Fruit fly (Drosophila melanogaster): Measurements from ENCODE around the gene Trpml.

The Trpml gene

dm6 chr3L:19674317-19674716 lies 43.8 kb downstream of the Trpml start (continued):
- TF ChIP-seq CG9876 (GFP tag; optimal IDR thresholded peaks at IDR 0.05) (no peak), ATbp (GFP tag; optimal IDR thresholded peaks at IDR 0.05) (peak; percentile 9), Spps (tag; optimal IDR thresholded peaks at IDR 0.05) (peak; percentile 28), dmrt99B (tag; optimal IDR thresholded peaks at IDR 0.05) (peak; percentile 33), tna (GFP tag; IDR thresholded peaks at IDR 0.05; ENCODE audit: partially characterized antibody) (no peak), pan (optimal IDR thresholded peaks at IDR 0.05) (no peak), pan (GFP tag; optimal IDR thresholded peaks at IDR 0.05 in 1 of 2, IDR thresholded peaks at IDR 0.05 in 1 of 2) (peak in 1 of 2 experiments; percentile 23), nmo (GFP tag; optimal IDR thresholded peaks at IDR 0.05) (peak; percentile 38), lbe (GFP tag; optimal IDR thresholded peaks at IDR 0.05) (no peak), CHES-1-like (GFP tag; optimal IDR thresholded peaks at IDR 0.05) (no peak), CG3726 (GFP tag; IDR thresholded peaks at IDR 0.05) (0 out of 3 replicates have a peak, but pooled peaks have one; percentile 29), sc (optimal IDR thresholded peaks at IDR 0.05) (no peak), sc (GFP tag; optimal IDR thresholded peaks at IDR 0.05) (no peak), CG15514 (GFP tag; optimal IDR thresholded peaks at IDR 0.05) (no peak), ssp (GFP tag; IDR thresholded peaks at IDR 0.05) (no peak), Sox102F (GFP tag; optimal IDR thresholded peaks at IDR 0.05) (peak; percentile 30), bcd (GFP tag; optimal IDR thresholded peaks at IDR 0.05) (peak; percentile 11), Blimp-1 (GFP tag; optimal IDR thresholded peaks at IDR 0.05) (peak; percentile 46), al (GFP tag; IDR thresholded peaks at IDR 0.05) (no peak), Dref (GFP tag; IDR thresholded peaks at IDR 0.05) (no peak), CG33213 (GFP tag; optimal IDR thresholded peaks at IDR 0.05) (no peak), CG12391 (tag; optimal IDR thresholded peaks at IDR 0.05) (peak; percentile 38), Oli (tag; optimal IDR thresholded peaks at IDR 0.05) (peak; percentile 20), corto (GFP tag; optimal IDR thresholded peaks at IDR 0.05) (no peak), CG14965 (GFP tag; optimal IDR thresholded peaks at IDR 0.05; ENCODE audit: borderline replicate concordance) (no peak), CG3407 (GFP tag; optimal IDR thresholded peaks at IDR 0.05) (peak; percentile 20), croc (GFP tag; conservative IDR thresholded peaks at IDR 0.05) (peak; percentile 26; the same call in 1 of the 3 replicates), eyg (GFP tag; optimal IDR thresholded peaks at IDR 0.05) (no peak), Antp (GFP tag; optimal IDR thresholded peaks at IDR 0.05) (no peak), CG13894 (tag; optimal IDR thresholded peaks at IDR 0.05) (no peak), zfh2 (GFP tag; optimal IDR thresholded peaks at IDR 0.05) (no peak), ttk (GFP tag; IDR thresholded peaks at IDR 0.05) (no peak), CG12942 (GFP tag; optimal IDR thresholded peaks at IDR 0.05) (no peak), Adf1 (GFP tag; IDR thresholded peaks at IDR 0.05) (no peak), MTF-1 (GFP tag; optimal IDR thresholded peaks at IDR 0.05; ENCODE audit: borderline replicate concordance) (no peak), CG8281 (tag; optimal IDR thresholded peaks at IDR 0.05) (no peak), CG2875 (GFP tag; optimal IDR thresholded peaks at IDR 0.05) (no peak), gfzf (GFP tag; optimal IDR thresholded peaks at IDR 0.05) (no peak), cas (GFP tag; IDR thresholded peaks at IDR 0.05) (no peak), CoRest (tag; optimal IDR thresholded peaks at IDR 0.05) (peak; percentile 23), CG10959 (GFP tag; IDR thresholded peaks at IDR 0.05) (no peak), tin (GFP tag; optimal IDR thresholded peaks at IDR 0.05) (peak; percentile 26), CG7271 (tag; optimal IDR thresholded peaks at IDR 0.05) (no peak), CG10543 (GFP tag; optimal IDR thresholded peaks at IDR 0.05) (no peak), Dip2 (GFP tag; IDR thresholded peaks at IDR 0.05) (no peak), Bteb2 (GFP tag; optimal IDR thresholded peaks at IDR 0.05) (no peak), Ets65A (GFP tag) (peak; percentile 92), Ptx1 (GFP tag; IDR thresholded peaks at IDR 0.05) (peak; percentile 33; the same call in 1 of the 2 replicates), CG16863 (GFP tag; optimal IDR thresholded peaks at IDR 0.05) (no peak), CG17568 (GFP tag; optimal IDR thresholded peaks at IDR 0.05) (no peak), Rx (GFP tag; IDR thresholded peaks at IDR 0.05) (0 out of 2 replicates have a peak, but pooled peaks have one; percentile 4)

Measured in whole organism, embryonic.